Fruit fly (Drosophila melanogaster): ENCODE data around the gene Ctl2.

dm6 chr3R:29138961-29139527 lies 15.9 kb downstream of the Ctl2 start:
- TF ChIP-seq CG7368 (GFP tag; optimal IDR thresholded peaks at IDR 0.05), result no peak
- no peak for TF ChIP-seq CG8119 (GFP tag; IDR thresholded peaks at IDR 0.05)
- no peak for TF ChIP-seq CG34406 (GFP tag; optimal IDR thresholded peaks at IDR 0.05)
- no peak for TF ChIP-seq acj6 (GFP tag; optimal IDR thresholded peaks at IDR 0.05)
- TF ChIP-seq Hr39 (GFP tag; optimal IDR thresholded peaks at IDR 0.05), result no peak
- no peak for TF ChIP-seq Met (GFP tag; optimal IDR thresholded peaks at IDR 0.05)
- no peak for TF ChIP-seq CG16779 (tag; optimal IDR thresholded peaks at IDR 0.05)
- TF ChIP-seq esn (GFP tag; optimal IDR thresholded peaks at IDR 0.05), result no peak
- TF ChIP-seq CG3919 (GFP tag; optimal IDR thresholded peaks at IDR 0.05), result no peak
- no peak for TF ChIP-seq CG6854 (GFP tag; optimal IDR thresholded peaks at IDR 0.05)

Data from whole organism, prepupa.